Fruit fly (Drosophila melanogaster) Kc167 (cell line): ENCODE results near the gene CG32647.

Source experiments
- Myc ChIP-seq: fragments of >200 bp; optimal IDR thresholded peaks from 2 replicates; lab custom pipeline; 2017; ENCODE audit warnings: missing external identifiers
- h ChIP-seq: fragments of >200 bp; optimal IDR thresholded peaks from 3 replicates; lab custom pipeline; 2018; ENCODE audit warnings: missing external identifiers
- insv ChIP-seq: fragments of >200 bp; optimal IDR thresholded peaks from 3 replicates; lab custom pipeline; 2018; ENCODE audit warnings: missing external identifiers
- psq ChIP-seq: fragments of >200 bp; optimal IDR thresholded peaks from 2 replicates; lab custom pipeline; 2017; ENCODE audit warnings: missing external identifiers

Gene CG32647

DNA sequence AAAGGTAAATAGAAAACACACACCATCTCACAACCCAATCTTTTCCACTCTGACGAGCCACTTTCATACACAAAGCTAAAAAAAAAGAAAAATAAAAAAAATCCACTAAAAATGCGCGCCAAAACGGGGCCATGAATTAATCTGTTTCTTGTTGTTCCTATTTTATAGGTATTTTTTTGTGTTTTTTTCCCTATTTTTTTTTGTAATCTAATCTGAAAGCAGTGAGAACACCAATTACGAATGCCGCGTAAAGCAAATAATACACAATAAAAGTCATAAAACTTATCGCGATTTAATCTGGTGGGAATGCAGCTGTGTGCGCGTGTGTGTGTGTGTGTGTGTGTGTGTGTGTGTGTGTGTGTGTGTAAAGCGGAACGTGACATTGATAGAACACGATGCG lies 61.4 kb downstream of the CG32647 start:
- no peak for TF ChIP-seq psq (lab: Kevin White, UChicago)
- no peak for TF ChIP-seq Myc (lab: Kevin White, UChicago)

DNA sequence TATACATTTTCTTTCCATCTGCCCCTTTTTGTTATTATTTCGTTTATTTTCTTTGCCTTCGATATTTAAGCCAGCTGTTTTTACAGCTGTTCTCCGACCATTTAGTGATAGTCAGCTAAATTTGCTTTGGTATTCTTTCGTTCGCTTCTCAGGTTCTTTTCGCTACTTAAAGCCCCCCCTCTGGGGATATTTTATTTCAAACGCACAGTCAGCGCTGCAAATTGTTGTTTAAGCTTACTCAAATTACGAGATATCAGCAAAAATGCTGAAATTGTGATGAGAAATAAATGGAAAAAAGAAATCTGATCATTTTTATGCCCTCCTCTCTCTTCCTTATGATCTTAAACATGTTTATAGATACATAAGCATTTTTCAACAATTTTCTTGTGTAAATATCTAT lies 62.7 kb downstream of the CG32647 start:
- no peak for TF ChIP-seq h (lab: Kevin White, UChicago)
- no peak for TF ChIP-seq insv (lab: Kevin White, UChicago)
